Fruit fly (Drosophila melanogaster) whole organism, embryonic: Measurements from ENCODE around the gene CG15764.

Experiments
- ATbp ChIP-seq: fragments of 200-800 bp; sonication (Bioruptor generic); optimal IDR thresholded peaks from 2 replicates; lab custom pipeline; 2017; ENCODE audit warnings: missing biosample characterization, mild to moderate bottlenecking, missing genetic modification characterization, missing genetic modification reagents
- Ada2b ChIP-seq: fragments of 200-800 bp; sonication (Bioruptor generic); IDR thresholded peaks from 2 replicates; pipeline ENCODE4 v1.3.6; 2022; ENCODE audit warnings: missing biosample characterization, missing genetic modification characterization
- B-H2 ChIP-seq: fragments of 200-800 bp; sonication (Bioruptor generic); optimal IDR thresholded peaks from 2 replicates; lab custom pipeline; 2018; ENCODE audit warnings: missing biosample characterization, mild to moderate bottlenecking, missing genetic modification characterization
- Bdp1 ChIP-seq: fragments of 200-800 bp; sonication (Bioruptor generic); optimal IDR thresholded peaks from 3 replicates; lab custom pipeline; 2016; ENCODE audit warnings: missing biosample characterization, missing genetic modification characterization
- CG10147 ChIP-seq: fragments of 200-800 bp; sonication (Bioruptor generic); optimal IDR thresholded peaks from 2 replicates; lab custom pipeline; 2019; ENCODE audit warnings: missing biosample characterization, mild to moderate bottlenecking, missing genetic modification characterization, moderate library complexity
- CG11085 ChIP-seq: fragments of 200-800 bp; sonication (Bioruptor generic); IDR thresholded peaks from 2 replicates; pipeline ENCODE4 v1.3.6; 2022; ENCODE audit warnings: missing biosample characterization, missing genetic modification characterization
- CG11504 ChIP-seq: fragments of 200-800 bp; sonication (Bioruptor generic); optimal IDR thresholded peaks from 3 replicates; lab custom pipeline; 2019; ENCODE audit warnings: missing biosample characterization, mild to moderate bottlenecking, missing genetic modification characterization, moderate library complexity
- CG16815 ChIP-seq: fragments of 200-800 bp; sonication (Bioruptor generic); optimal IDR thresholded peaks from 3 replicates; lab custom pipeline; 2017; ENCODE audit warnings: missing biosample characterization, mild to moderate bottlenecking, missing genetic modification characterization
- CG2199 ChIP-seq: fragments of 200-800 bp; sonication (Bioruptor generic); IDR thresholded peaks from 3 replicates; pipeline ENCODE4 v1.3.6; 2022; ENCODE audit warnings: missing biosample characterization, missing genetic modification characterization
- CG30020 ChIP-seq: fragments of 200-800 bp; optimal IDR thresholded peaks from 2 replicates; lab custom pipeline; 2019; ENCODE audit warnings: missing biosample characterization, mild to moderate bottlenecking, missing genetic modification characterization, moderate library complexity
- CG3065 ChIP-seq: fragments of 200-800 bp; sonication (Bioruptor generic); optimal IDR thresholded peaks from 2 replicates; lab custom pipeline; 2016; ENCODE audit warnings: missing biosample characterization, missing genetic modification characterization
- CG3281 ChIP-seq: fragments of 200-800 bp; sonication (Bioruptor generic); optimal IDR thresholded peaks from 3 replicates; lab custom pipeline; 2017; ENCODE audit warnings: missing biosample characterization, mild to moderate bottlenecking, missing genetic modification characterization
- CG3407 ChIP-seq: fragments of 200-800 bp; sonication (Bioruptor generic); optimal IDR thresholded peaks from 2 replicates; lab custom pipeline; 2018; ENCODE audit warnings: missing biosample characterization, mild to moderate bottlenecking, missing genetic modification characterization
- CG6683 ChIP-seq: fragments of 200-800 bp; sonication (Bioruptor generic); optimal IDR thresholded peaks from 2 replicates; lab custom pipeline; 2017; ENCODE audit warnings: missing biosample characterization, mild to moderate bottlenecking, missing genetic modification characterization, missing genetic modification reagents
- CG8089 ChIP-seq: fragments of 200-800 bp; sonication (Bioruptor generic); optimal IDR thresholded peaks from 3 replicates; lab custom pipeline; 2016; ENCODE audit warnings: missing biosample characterization, missing genetic modification characterization
- CG8359 ChIP-seq: fragments of 200-800 bp; sonication (Bioruptor generic); optimal IDR thresholded peaks from 2 replicates; lab custom pipeline; 2017; ENCODE audit warnings: missing biosample characterization, mild to moderate bottlenecking, missing genetic modification characterization, borderline replicate concordance
- CG8944 ChIP-seq: fragments of 200-800 bp; sonication (Bioruptor generic); optimal IDR thresholded peaks from 3 replicates; lab custom pipeline; 2016; ENCODE audit warnings: missing biosample characterization, missing genetic modification characterization
- CG9215 ChIP-seq: fragments of 200-800 bp; sonication (Bioruptor generic); IDR thresholded peaks from 2 replicates; pipeline ENCODE4 v1.3.6; 2022; ENCODE audit warnings: missing biosample characterization, missing genetic modification characterization
- CTCF ChIP-seq: fragments of 200-800 bp; sonication (Bioruptor generic); optimal IDR thresholded peaks from 2 replicates; lab custom pipeline; 2017; ENCODE audit warnings: missing biosample characterization, mild to moderate bottlenecking, missing genetic modification characterization, moderate library complexity
- Chrac-16 ChIP-seq: fragments of 200-800 bp; sonication (Bioruptor generic); optimal IDR thresholded peaks from 3 replicates; lab custom pipeline; 2016; ENCODE audit warnings: missing biosample characterization, missing genetic modification characterization
- Dad ChIP-seq: fragments of 200-800 bp; sonication (Bioruptor generic); optimal IDR thresholded peaks from 3 replicates; lab custom pipeline; 2016; ENCODE audit warnings: missing biosample characterization, missing genetic modification characterization
- Drgx ChIP-seq: fragments of 200-800 bp; sonication (Bioruptor generic); IDR thresholded peaks from 2 replicates; pipeline ENCODE4 v1.3.6; 2022; ENCODE audit warnings: missing biosample characterization, missing genetic modification characterization
- Ets65A ChIP-seq: fragments of 200-800 bp; sonication (Bioruptor generic); peaks from one replicate; lab custom pipeline; 2016; ENCODE audit warnings: missing biosample characterization, missing genetic modification characterization
- HmgD ChIP-seq: fragments of 200-800 bp; sonication (Bioruptor generic); optimal IDR thresholded peaks from 3 replicates; lab custom pipeline; 2016; ENCODE audit warnings: missing biosample characterization, missing genetic modification characterization
- Lim3 ChIP-seq: fragments of 200-800 bp; sonication (Bioruptor generic); IDR thresholded peaks from 2 replicates; pipeline ENCODE4 v1.3.6; 2022; ENCODE audit warnings: missing biosample characterization, missing genetic modification characterization
- Mes4 ChIP-seq: fragments of 200-800 bp; sonication (Bioruptor generic); optimal IDR thresholded peaks from 2 replicates; lab custom pipeline; 2016; ENCODE audit warnings: missing biosample characterization, missing genetic modification characterization
- Ravus ChIP-seq: fragments of 200-800 bp; sonication (Bioruptor generic); IDR thresholded peaks from 2 replicates; pipeline ENCODE4 v1.3.6; 2022; ENCODE audit warnings: missing biosample characterization, missing genetic modification characterization
- Six4 ChIP-seq: fragments of 200-800 bp; sonication (Bioruptor generic); optimal IDR thresholded peaks from 2 replicates; lab custom pipeline; 2016; ENCODE audit warnings: missing biosample characterization, missing genetic modification characterization
- Sox100B ChIP-seq: fragments of 200-800 bp; sonication (Bioruptor generic); optimal IDR thresholded peaks from 3 replicates; lab custom pipeline; 2018; ENCODE audit warnings: missing biosample characterization, mild to moderate bottlenecking, missing genetic modification characterization
- Taf1 ChIP-seq: fragments of 200-800 bp; sonication (Bioruptor generic); IDR thresholded peaks from 2 replicates; pipeline ENCODE4 v1.3.6; 2022; ENCODE audit warnings: missing biosample characterization, missing genetic modification characterization
- az2 ChIP-seq: fragments of 200-800 bp; sonication (Bioruptor generic); optimal IDR thresholded peaks from 3 replicates; lab custom pipeline; 2016; ENCODE audit warnings: missing biosample characterization, missing genetic modification characterization
- crc ChIP-seq: fragments of 200-800 bp; sonication (Bioruptor generic); optimal IDR thresholded peaks from 2 replicates; lab custom pipeline; 2016; ENCODE audit warnings: missing biosample characterization, missing genetic modification characterization
- crp ChIP-seq, 2 experiments: fragments of 200-800 bp; sonication (Bioruptor generic); optimal IDR thresholded peaks; 2 replicates in 1 of 2; 3 replicates in 1 of 2; lab custom pipeline; 2017; ENCODE audit warnings: missing biosample characterization in 2 of 2, missing genetic modification characterization in 2 of 2, mild to moderate bottlenecking in 1 of 2, moderate library complexity in 1 of 2
- cwo ChIP-seq: fragments of 200-800 bp; sonication (Bioruptor generic); optimal IDR thresholded peaks from 3 replicates; lab custom pipeline; 2017; ENCODE audit warnings: missing biosample characterization, missing genetic modification characterization, mild to moderate bottlenecking, moderate library complexity, missing genetic modification reagents
- disco-r ChIP-seq: fragments of 200-800 bp; sonication (Bioruptor generic); optimal IDR thresholded peaks from 2 replicates; lab custom pipeline; 2016; ENCODE audit warnings: missing biosample characterization, missing genetic modification characterization
- eyg ChIP-seq: fragments of 200-800 bp; sonication (Bioruptor generic); optimal IDR thresholded peaks from 3 replicates; lab custom pipeline; 2016; ENCODE audit warnings: missing biosample characterization, missing genetic modification characterization
- gcm2 ChIP-seq: fragments of 200-800 bp; sonication (Bioruptor generic); optimal IDR thresholded peaks from 2 replicates; lab custom pipeline; 2016; ENCODE audit warnings: missing biosample characterization, missing genetic modification characterization
- gro ChIP-seq: fragments of 200-800 bp; sonication (Bioruptor generic); optimal IDR thresholded peaks from 2 replicates; lab custom pipeline; 2016; ENCODE audit warnings: missing biosample characterization, missing genetic modification characterization
- hth ChIP-seq: fragments of >200 bp; optimal IDR thresholded peaks from 2 replicates; lab custom pipeline; 2017; ENCODE audit warnings: inconsistent platforms
- insv ChIP-seq, 2 experiments: fragments of 200-800 bp; sonication (Bioruptor generic); optimal IDR thresholded peaks; 3 replicates each; lab custom pipeline; 2016 to 2018; ENCODE audit warnings: missing biosample characterization in 2 of 2, missing genetic modification characterization in 2 of 2
- lov ChIP-seq, 2 experiments: fragments of 200-800 bp in 1 of 2; fragments of >200 bp in 1 of 2; sonication (Bioruptor generic) in 1 of 2; IDR thresholded peaks in 1 of 2; optimal IDR thresholded peaks in 1 of 2; 2 replicates in 1 of 2; 3 replicates in 1 of 2; pipeline versions ENCODE4 v1.3.6 to Lab custom; 2017 to 2022; ENCODE audit warnings: missing biosample characterization in 1 of 2, missing genetic modification characterization in 1 of 2
- row ChIP-seq: fragments of 200-800 bp; sonication (Bioruptor generic); IDR thresholded peaks from 3 replicates; pipeline ENCODE4 v1.3.6; 2022; ENCODE audit warnings: missing biosample characterization, missing genetic modification characterization
- seq ChIP-seq: fragments of 200-800 bp; sonication (Bioruptor generic); IDR thresholded peaks from 2 replicates; pipeline ENCODE4 v1.3.6; 2022; ENCODE audit warnings: missing biosample characterization, missing genetic modification characterization
- shn ChIP-seq: fragments of 200-800 bp; sonication (Bioruptor generic); optimal IDR thresholded peaks from 3 replicates; lab custom pipeline; 2016; ENCODE audit warnings: missing biosample characterization, missing genetic modification characterization
- sisA ChIP-seq: fragments of 200-800 bp; sonication (Bioruptor generic); IDR thresholded peaks from 2 replicates; pipeline ENCODE4 v1.3.6; 2022; ENCODE audit warnings: missing biosample characterization, missing genetic modification characterization
- slou ChIP-seq: fragments of 200-800 bp; sonication (Bioruptor generic); optimal IDR thresholded peaks from 3 replicates; lab custom pipeline; 2016; ENCODE audit warnings: missing biosample characterization, missing genetic modification characterization
- slp2 ChIP-seq: fragments of 200-800 bp; sonication (Bioruptor generic); optimal IDR thresholded peaks from 2 replicates; lab custom pipeline; 2016; ENCODE audit warnings: missing biosample characterization, missing genetic modification characterization
- sob ChIP-seq: fragments of 200-800 bp; sonication (Bioruptor generic); IDR thresholded peaks from 2 replicates; pipeline ENCODE4 v1.3.6; 2022; ENCODE audit warnings: missing biosample characterization, missing genetic modification characterization
- ttk ChIP-seq: fragments of 200-800 bp; sonication (Bioruptor generic); IDR thresholded peaks from 2 replicates; pipeline ENCODE4 v2.1.2; 2022; ENCODE audit warnings: missing biosample characterization, missing genetic modification characterization
- zfh1 ChIP-seq: fragments of 200-800 bp; sonication (Bioruptor generic); IDR thresholded peaks from 3 replicates; pipeline ENCODE4 v1.3.6; 2022; ENCODE audit warnings: missing biosample characterization, missing genetic modification characterization
- zfh2 ChIP-seq: fragments of 200-800 bp; sonication (Bioruptor generic); optimal IDR thresholded peaks from 2 replicates; lab custom pipeline; 2016; ENCODE audit warnings: missing biosample characterization, missing genetic modification characterization

Gene CG15764

dm6 chrX:5891666-5892444, 23.0 kb downstream of the CG15764 start (continued):
- TF ChIP-seq CG11085 (GFP tag; lab: Robert Waterston, UW) (peak; percentile 52; the same call in 1 of the 2 replicates), CG6683 (no peak), ttk (GFP tag; lab: Robert Waterston, UW) (0 out of 2 replicates have a peak, but pooled peaks have one; percentile 29), ATbp (GFP tag; lab: Kevin White, UChicago) (no peak), Taf1 (GFP tag; lab: Robert Waterston, UW) (0 out of 2 replicates have a peak, but pooled peaks have one; percentile 20), hth (lab: Kevin White, UChicago) (no peak), slou (GFP tag; lab: Kevin White, UChicago) (peak; percentile 44), insv (GFP tag; optimal IDR thresholded peaks at IDR 0.05; lab: Kevin White, UChicago) (no peak), CG30020 (tag; lab: Kevin White, UChicago) (no peak), B-H2 (GFP tag; lab: Kevin White, UChicago) (no peak), CG8089 (GFP tag; lab: Kevin White, UChicago) (no peak), seq (GFP tag; lab: Robert Waterston, UW) (0 out of 2 replicates have a peak, but pooled peaks have one; percentile 19), Six4 (no peak), zfh1 (GFP tag; lab: Robert Waterston, UW) (peak; percentile 49; the same call in 2 of the 3 replicates), sob (GFP tag; lab: Robert Waterston, UW) (peak; percentile 43), Bdp1 (GFP tag; lab: Kevin White, UChicago) (no peak), CG3281 (GFP tag; lab: Kevin White, UChicago) (peak; percentile 37), CTCF (GFP tag; lab: Kevin White, UChicago) (no peak), crc (GFP tag; lab: Kevin White, UChicago) (no peak), Sox100B (no peak), CG8944 (GFP tag; lab: Kevin White, UChicago) (peak; percentile 20), CG3065 (GFP tag; lab: Kevin White, UChicago) (peak; percentile 5), CG11504 (tag; lab: Kevin White, UChicago) (peak; percentile 32), eyg (no peak), crp (GFP tag; optimal IDR thresholded peaks at IDR 0.05; lab: Kevin White, UChicago) (no peak), CG9215 (GFP tag; lab: Robert Waterston, UW) (0 out of 2 replicates have a peak, but pooled peaks have one; percentile 22), Lim3 (GFP tag; lab: Robert Waterston, UW) (no peak), sisA (peak; percentile 43), disco-r (GFP tag; lab: Kevin White, UChicago) (peak; percentile 34), Chrac-16 (peak; percentile 17), gro (peak; percentile 61), Dad (no peak), az2 (GFP tag; lab: Kevin White, UChicago) (peak; percentile 42), CG16815 (GFP tag; lab: Kevin White, UChicago) (no peak), CG2199 (GFP tag; lab: Robert Waterston, UW) (no peak), CG10147 (no peak), CG8359 (no peak), lov (optimal IDR thresholded peaks at IDR 0.05; lab: Kevin White, UChicago) (no peak), lov (GFP tag; IDR thresholded peaks at IDR 0.05; lab: Robert Waterston, UW) (no peak), CG3407 (GFP tag; lab: Kevin White, UChicago) (no peak), gcm2 (GFP tag; lab: Kevin White, UChicago) (no peak), Mes4 (GFP tag; lab: Kevin White, UChicago) (no peak), slp2 (no peak), HmgD (GFP tag; lab: Kevin White, UChicago) (no peak), row (GFP tag; lab: Robert Waterston, UW) (peak; percentile 15; the same call in 2 of the 3 replicates), Drgx (GFP tag; lab: Robert Waterston, UW) (peak; percentile 52), Ets65A (no peak), shn (GFP tag; lab: Kevin White, UChicago) (peak; percentile 15), Ravus (GFP tag; lab: Robert Waterston, UW) (no peak), Ada2b (GFP tag; lab: Robert Waterston, UW) (peak; percentile 30; the same call in 1 of the 2 replicates), zfh2 (peak; percentile 78), cwo (GFP tag; lab: Kevin White, UChicago) (peak; percentile 19)
